Worm (Caenorhabditis elegans) whole organism, mixed stage, embryonic: ENCODE measurements around the gene clc-6.
A peak's percentile ranks its signal among the peaks of the same experiment; 100 is the strongest.

Experiments
- bed-3 ChIP-seq: fragments of 200-800 bp; sonication (Bioruptor generic); optimal IDR thresholded peaks from 3 replicates; lab custom pipeline; 2018; ENCODE audit warnings: mild to moderate bottlenecking, missing genetic modification characterization, moderate library complexity, missing compliant biosample characterization
- blmp-1 ChIP-seq: fragments of 150-350 bp; optimal IDR thresholded peaks from 2 replicates; lab custom pipeline; 2014; ENCODE audit warnings: missing biosample characterization, missing genetic modification characterization
- ceh-39 ChIP-seq: fragments of 150-350 bp; optimal IDR thresholded peaks from 2 replicates; lab custom pipeline; 2014; ENCODE audit warnings: missing biosample characterization, missing genetic modification characterization
- ceh-83 ChIP-seq: fragments of 200-800 bp; sonication (Bioruptor generic); optimal IDR thresholded peaks from 2 replicates; lab custom pipeline; 2018; ENCODE audit warnings: mild to moderate bottlenecking, missing genetic modification characterization, missing compliant biosample characterization
- ces-1 ChIP-seq: fragments of 150-350 bp; optimal IDR thresholded peaks from 2 replicates; lab custom pipeline; 2014; ENCODE audit warnings: missing biosample characterization, missing genetic modification reagents, missing genetic modification characterization
- cnd-1 ChIP-seq: fragments of 200-800 bp; sonication (Bioruptor generic); optimal IDR thresholded peaks from 2 replicates; lab custom pipeline; 2018; ENCODE audit warnings: mild to moderate bottlenecking, missing genetic modification characterization, missing compliant biosample characterization
- drap-1 ChIP-seq: fragments of 200-800 bp; sonication (Bioruptor generic); optimal IDR thresholded peaks from 3 replicates; lab custom pipeline; 2018; ENCODE audit warnings: mild to moderate bottlenecking, missing genetic modification characterization, missing compliant biosample characterization
- elt-1 ChIP-seq: sonication (generic microtip); optimal IDR thresholded peaks from 2 replicates; lab custom pipeline; 2017; ENCODE audit warnings: missing genetic modification characterization, mild to moderate bottlenecking, missing compliant biosample characterization, antibody characterized with exemption, moderate library complexity, borderline replicate concordance; ENCODE audit not compliant: insufficient read depth
- elt-3 ChIP-seq: fragments of 150-350 bp; optimal IDR thresholded peaks from 2 replicates; lab custom pipeline; 2014; ENCODE audit warnings: missing biosample characterization, missing genetic modification characterization
- flh-1 ChIP-seq: fragments of 200-800 bp; sonication (Bioruptor generic); optimal IDR thresholded peaks from 2 replicates; lab custom pipeline; 2018; ENCODE audit warnings: mild to moderate bottlenecking, missing genetic modification characterization, moderate library complexity, missing compliant biosample characterization
- ham-2 ChIP-seq: fragments of 200-800 bp; sonication (Bioruptor generic); optimal IDR thresholded peaks from 2 replicates; lab custom pipeline; 2018; ENCODE audit warnings: mild to moderate bottlenecking, missing genetic modification characterization, missing compliant biosample characterization
- hlh-1 ChIP-seq: fragments of 150-350 bp; optimal IDR thresholded peaks from 2 replicates; lab custom pipeline; 2014; ENCODE audit warnings: missing biosample characterization, missing genetic modification reagents, missing genetic modification characterization
- lin-13 ChIP-seq: fragments of 150-350 bp; optimal IDR thresholded peaks from 2 replicates; lab custom pipeline; 2014; ENCODE audit warnings: missing biosample characterization, missing genetic modification characterization
- lin-32 ChIP-seq: fragments of 200-800 bp; sonication (Bioruptor generic); optimal IDR thresholded peaks from 2 replicates; lab custom pipeline; 2018; ENCODE audit warnings: mild to moderate bottlenecking, missing genetic modification characterization, missing compliant biosample characterization
- lsy-2 ChIP-seq: fragments of 150-350 bp; optimal IDR thresholded peaks from 2 replicates; lab custom pipeline; 2014; ENCODE audit warnings: missing biosample characterization, missing genetic modification characterization
- mab-5 ChIP-seq: fragments of 150-350 bp; optimal IDR thresholded peaks from 2 replicates; lab custom pipeline; 2014; ENCODE audit warnings: missing biosample characterization, missing genetic modification characterization
- mep-1 ChIP-seq: fragments of 150-350 bp; optimal IDR thresholded peaks from 2 replicates; lab custom pipeline; 2017; ENCODE audit warnings: missing biosample characterization, missing genetic modification reagents, missing genetic modification characterization, inconsistent platforms
- mls-2 ChIP-seq: sonication (generic microtip); optimal IDR thresholded peaks from 2 replicates; lab custom pipeline; 2016; ENCODE audit warnings: mild to moderate bottlenecking, missing genetic modification characterization, moderate library complexity, missing compliant biosample characterization
- nhr-12 ChIP-seq: fragments of 150-350 bp; optimal IDR thresholded peaks from 2 replicates; lab custom pipeline; 2014; ENCODE audit warnings: missing biosample characterization, missing genetic modification characterization
- nhr-28 ChIP-seq: fragments of 150-350 bp; optimal IDR thresholded peaks from 2 replicates; lab custom pipeline; 2014; ENCODE audit warnings: missing biosample characterization, missing genetic modification characterization
- nhr-76 ChIP-seq: sonication (generic microtip); optimal IDR thresholded peaks from 2 replicates; lab custom pipeline; 2017; ENCODE audit warnings: missing biosample characterization, missing genetic modification characterization
- pha-4 ChIP-seq: fragments of 150-350 bp; optimal IDR thresholded peaks from 2 replicates; lab custom pipeline; 2018; ENCODE audit warnings: missing biosample characterization, missing genetic modification reagents, missing genetic modification characterization
- sem-2 ChIP-seq: fragments of 200-800 bp; sonication (Bioruptor generic); optimal IDR thresholded peaks from 2 replicates; lab custom pipeline; 2018; ENCODE audit warnings: mild to moderate bottlenecking, missing genetic modification characterization, missing compliant biosample characterization
- snpc-4 ChIP-seq: fragments of 150-350 bp; optimal IDR thresholded peaks from 2 replicates; lab custom pipeline; 2014; ENCODE audit warnings: missing biosample characterization, missing genetic modification characterization
- sptf-1 ChIP-seq: sonication (generic microtip); optimal IDR thresholded peaks from 2 replicates; lab custom pipeline; 2017; ENCODE audit warnings: mild to moderate bottlenecking, missing genetic modification characterization, moderate library complexity, missing compliant biosample characterization
- unc-120 ChIP-seq: sonication (generic microtip); optimal IDR thresholded peaks from 2 replicates; lab custom pipeline; 2017; ENCODE audit warnings: missing genetic modification characterization, missing compliant biosample characterization; ENCODE audit not compliant: poor library complexity, severe bottlenecking
- unc-39 ChIP-seq: fragments of 150-350 bp; optimal IDR thresholded peaks from 2 replicates; lab custom pipeline; 2014; ENCODE audit warnings: missing biosample characterization, missing genetic modification characterization
- unc-62 ChIP-seq: fragments of 150-350 bp; optimal IDR thresholded peaks from 2 replicates; lab custom pipeline; 2014; ENCODE audit warnings: missing biosample characterization, missing genetic modification reagents, missing genetic modification characterization
- zip-8 ChIP-seq: fragments of 150-350 bp; optimal IDR thresholded peaks from 2 replicates; lab custom pipeline; 2014; ENCODE audit warnings: missing biosample characterization, missing genetic modification characterization

Gene clc-6

DNA sequence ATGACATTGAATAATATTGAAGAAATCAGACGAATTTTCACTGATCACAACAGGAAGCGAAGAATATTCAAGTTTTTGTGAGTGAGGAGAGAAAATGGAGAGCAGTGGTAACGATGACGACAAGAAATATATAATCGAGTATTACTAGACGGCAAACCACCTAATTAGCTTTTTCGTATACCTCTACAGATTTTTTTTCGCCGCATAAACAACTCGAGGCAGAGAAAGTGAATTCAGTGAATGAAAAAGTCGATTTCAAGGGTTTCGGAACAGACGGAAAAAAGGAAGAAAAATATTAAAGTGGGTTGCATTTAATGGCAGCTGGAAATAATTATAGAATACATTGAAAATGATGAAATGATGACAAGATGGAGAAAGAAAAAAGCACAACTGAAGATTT lies 18.4 kb downstream of the clc-6 start, which contains the start of gene gpa-1:
gpa-1 (minus strand) TSS at position 101 of the 400 bp plus-strand sequence.
- TF ChIP-seq ceh-83 (GFP tag; lab: Kevin White, UChicago), result no peak
- no peak for TF ChIP-seq lin-32
- no peak for TF ChIP-seq drap-1 (GFP tag; lab: Kevin White, UChicago)
- no peak for TF ChIP-seq snpc-4 (tag; lab: Kevin White, UChicago)
- no peak for TF ChIP-seq mep-1 (tag; lab: Kevin White, UChicago)
- no peak for TF ChIP-seq mab-5 (tag; lab: Kevin White, UChicago)
- no peak for TF ChIP-seq pha-4 (tag; lab: Kevin White, UChicago)
- no peak for TF ChIP-seq nhr-76

DNA sequence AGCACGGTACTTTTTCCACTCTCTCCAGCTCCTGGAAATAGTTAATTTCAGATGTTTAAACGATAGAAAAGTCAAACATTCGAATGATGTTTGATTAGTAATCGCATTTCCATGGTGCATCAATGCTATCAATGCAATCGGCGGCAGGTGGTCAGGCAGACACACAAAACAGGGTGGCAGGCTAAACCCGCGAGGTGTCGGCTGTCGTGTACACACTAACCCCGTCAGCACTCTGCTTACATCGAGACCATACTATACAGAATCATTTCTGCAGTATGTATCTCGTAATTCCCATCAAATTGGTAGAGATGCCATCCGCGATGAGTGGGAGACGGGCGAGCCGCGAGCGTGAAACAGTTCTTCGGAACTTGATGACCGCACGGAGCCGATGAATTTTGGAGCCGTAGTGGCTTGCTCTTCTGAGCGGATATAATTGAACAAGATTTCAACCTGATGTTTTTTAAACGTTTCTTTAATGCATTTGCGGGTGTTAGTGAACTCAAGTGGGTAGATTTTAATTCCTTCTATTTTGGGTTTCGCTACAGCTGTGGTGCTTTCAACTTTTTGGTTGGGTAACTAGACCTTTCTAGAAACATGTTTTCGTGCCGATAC lies 19.2 kb downstream of the clc-6 start:
- peak; percentile 2 for TF ChIP-seq sem-2 (GFP tag; lab: Kevin White, UChicago)

DNA sequence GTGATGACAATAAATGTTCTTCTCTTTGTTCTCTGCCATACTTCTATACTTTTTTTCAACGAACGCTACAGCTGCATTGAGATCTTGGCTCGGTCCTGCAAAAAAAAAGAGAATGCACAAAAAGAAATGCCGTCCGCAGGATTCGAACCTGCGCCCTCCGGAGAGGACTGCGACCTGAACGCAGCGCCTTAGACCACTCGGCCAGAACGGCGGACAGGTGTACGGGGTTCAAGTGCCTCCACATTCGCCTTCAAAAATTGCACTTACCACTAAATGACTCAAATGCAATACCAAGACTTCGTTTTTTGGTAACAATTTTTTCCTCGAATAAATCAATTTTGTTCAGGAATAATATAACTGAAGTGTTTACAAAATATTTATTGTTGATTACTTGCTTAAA lies 21.3 kb downstream of the clc-6 start:
- TF ChIP-seq snpc-4 (tag; lab: Kevin White, UChicago), result no peak
- TF ChIP-seq hlh-1 (tag; lab: Kevin White, UChicago), result no peak
- peak; percentile 55 for TF ChIP-seq ceh-83 (GFP tag; lab: Kevin White, UChicago)
- TF ChIP-seq sptf-1 (tag; lab: Kevin White, UChicago), result no peak
- TF ChIP-seq ces-1 (GFP tag; lab: Kevin White, UChicago), result no peak

DNA sequence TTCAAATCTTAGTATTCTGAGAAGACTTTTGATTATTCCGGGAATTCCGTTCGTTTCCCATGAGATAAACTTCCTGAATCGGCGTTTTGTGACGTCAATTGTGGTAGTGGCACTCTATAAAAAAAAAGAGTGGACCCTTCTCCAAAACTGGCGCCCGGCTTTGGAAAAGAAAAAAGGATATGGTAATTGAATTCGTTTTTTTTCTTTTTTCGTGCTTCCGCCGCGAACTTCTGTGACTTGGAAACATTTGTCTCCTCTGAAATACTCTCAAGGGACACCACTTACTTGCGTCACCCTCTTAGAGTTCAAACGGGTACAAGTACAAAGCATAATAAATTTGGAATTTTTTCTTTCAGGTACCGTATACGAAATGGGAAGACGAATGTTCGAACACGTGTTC lies 23.3 kb downstream of the clc-6 start:
- TF ChIP-seq nhr-28 (tag; lab: Kevin White, UChicago), result no peak
- no peak for TF ChIP-seq drap-1 (GFP tag; lab: Kevin White, UChicago)
- TF ChIP-seq lin-32, result no peak
- no peak for TF ChIP-seq cnd-1 (tag; lab: Kevin White, UChicago)
- no peak for TF ChIP-seq bed-3 (GFP tag; lab: Kevin White, UChicago)
- no peak for TF ChIP-seq snpc-4 (tag; lab: Kevin White, UChicago)
- TF ChIP-seq lin-13 (tag; lab: Kevin White, UChicago), result no peak

DNA sequence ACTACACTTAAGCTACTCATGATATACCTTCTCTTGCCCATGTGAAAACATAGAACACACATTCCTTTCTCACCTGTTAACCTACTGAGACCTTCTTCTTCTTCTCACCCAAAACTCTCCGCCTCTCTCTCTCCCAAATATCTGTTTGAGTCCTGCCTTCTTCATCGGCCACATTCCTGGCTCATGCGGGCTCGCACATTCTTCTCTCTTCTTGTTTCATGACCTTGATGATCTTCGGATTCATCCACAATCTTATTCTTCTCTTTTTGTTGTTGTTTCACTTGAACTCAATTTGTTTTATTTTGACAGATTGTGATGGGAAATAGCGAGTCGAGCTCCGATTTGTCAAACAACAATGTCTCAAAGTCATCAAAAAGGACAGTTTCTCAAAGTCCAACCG lies 24.1 kb downstream of the clc-6 start, which contains the start of gene T19C4.5:
T19C4.5 (plus strand) TSS at position 308 of the 400 bp plus-strand sequence.
- TF ChIP-seq ham-2 (GFP tag; lab: Kevin White, UChicago) (no peak), elt-1 (tag; lab: Kevin White, UChicago) (no peak), mls-2 (tag; lab: Kevin White, UChicago) (no peak), ces-1 (GFP tag; lab: Kevin White, UChicago) (no peak), zip-8 (no peak), lin-32 (no peak), lsy-2 (tag; lab: Kevin White, UChicago) (no peak), drap-1 (GFP tag; lab: Kevin White, UChicago) (no peak), ceh-83 (GFP tag; lab: Kevin White, UChicago) (no peak), nhr-28 (tag; lab: Kevin White, UChicago) (no peak), bed-3 (GFP tag; lab: Kevin White, UChicago) (no peak), hlh-1 (tag; lab: Kevin White, UChicago) (no peak), flh-1 (no peak), ceh-39 (no peak), unc-62 (GFP tag; lab: Kevin White, UChicago) (no peak), elt-3 (tag; lab: Kevin White, UChicago) (no peak), unc-120 (tag; lab: Kevin White, UChicago) (no peak), sptf-1 (tag; lab: Kevin White, UChicago) (no peak)

DNA sequence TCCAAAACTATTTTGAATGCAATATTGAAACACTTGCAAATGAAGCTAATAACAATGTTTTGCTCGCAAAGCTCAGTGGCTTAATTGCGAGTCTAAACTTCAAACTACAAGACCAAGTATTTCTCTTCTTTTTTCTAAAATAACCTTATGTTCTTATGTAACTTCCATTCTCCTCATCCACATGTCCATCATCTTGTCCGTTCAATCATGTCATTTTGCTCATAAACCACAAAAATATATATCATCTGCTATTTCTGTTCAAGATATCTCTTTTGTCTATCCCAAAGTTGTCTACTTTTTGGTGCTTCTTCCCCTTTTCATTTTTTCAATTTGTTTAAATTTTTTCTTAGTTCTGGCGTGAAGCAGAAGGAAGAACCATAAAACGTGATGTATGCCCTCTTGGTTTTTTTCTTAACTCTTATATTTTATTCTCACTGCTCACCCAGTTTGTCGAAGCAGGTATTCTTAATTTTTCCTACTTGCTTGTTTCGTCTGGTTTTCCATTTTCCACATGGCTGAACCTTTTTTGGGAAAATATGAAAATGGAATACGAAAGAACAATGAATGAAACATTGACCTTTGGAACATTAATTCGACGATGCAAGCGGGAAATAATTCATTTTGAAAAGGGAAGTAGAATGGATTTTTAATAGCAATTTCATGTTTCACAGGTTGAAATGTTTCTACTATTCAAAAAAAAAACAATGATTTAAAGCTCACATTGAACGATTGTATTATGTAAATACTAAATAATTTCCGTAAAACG lies 25.3 kb downstream of the clc-6 start:
- TF ChIP-seq blmp-1 (tag; lab: Kevin White, UChicago) (no peak), unc-62 (GFP tag; lab: Kevin White, UChicago) (no peak), drap-1 (GFP tag; lab: Kevin White, UChicago) (no peak), flh-1 (no peak), nhr-76 (no peak), unc-39 (no peak), ham-2 (GFP tag; lab: Kevin White, UChicago) (no peak), zip-8 (no peak), nhr-12 (tag; lab: Kevin White, UChicago) (no peak), sptf-1 (tag; lab: Kevin White, UChicago) (no peak), lin-32 (no peak)
